Worm (Caenorhabditis elegans) whole organism, mixed stage, embryonic: ENCODE measurements around the gene wdr-48.

Experiments
- M03D4.4 ChIP-seq: sonication (generic microtip); optimal IDR thresholded peaks from 2 replicates; lab custom pipeline; 2017; ENCODE audit warnings: mild to moderate bottlenecking, missing genetic modification characterization, missing compliant biosample characterization
- bed-3 ChIP-seq: fragments of 200-800 bp; sonication (Bioruptor generic); optimal IDR thresholded peaks from 3 replicates; lab custom pipeline; 2018; ENCODE audit warnings: mild to moderate bottlenecking, missing genetic modification characterization, moderate library complexity, missing compliant biosample characterization
- blmp-1 ChIP-seq: fragments of 150-350 bp; optimal IDR thresholded peaks from 2 replicates; lab custom pipeline; 2014; ENCODE audit warnings: missing biosample characterization, missing genetic modification characterization
- ceh-39 ChIP-seq: fragments of 150-350 bp; optimal IDR thresholded peaks from 2 replicates; lab custom pipeline; 2014; ENCODE audit warnings: missing biosample characterization, missing genetic modification characterization
- ceh-83 ChIP-seq: fragments of 200-800 bp; sonication (Bioruptor generic); optimal IDR thresholded peaks from 2 replicates; lab custom pipeline; 2018; ENCODE audit warnings: mild to moderate bottlenecking, missing genetic modification characterization, missing compliant biosample characterization
- ces-1 ChIP-seq: fragments of 150-350 bp; optimal IDR thresholded peaks from 2 replicates; lab custom pipeline; 2014; ENCODE audit warnings: missing biosample characterization, missing genetic modification reagents, missing genetic modification characterization
- cnd-1 ChIP-seq: fragments of 200-800 bp; sonication (Bioruptor generic); optimal IDR thresholded peaks from 2 replicates; lab custom pipeline; 2018; ENCODE audit warnings: mild to moderate bottlenecking, missing genetic modification characterization, missing compliant biosample characterization
- drap-1 ChIP-seq: fragments of 200-800 bp; sonication (Bioruptor generic); optimal IDR thresholded peaks from 3 replicates; lab custom pipeline; 2018; ENCODE audit warnings: mild to moderate bottlenecking, missing genetic modification characterization, missing compliant biosample characterization
- elt-1 ChIP-seq: sonication (generic microtip); optimal IDR thresholded peaks from 2 replicates; lab custom pipeline; 2017; ENCODE audit warnings: missing genetic modification characterization, mild to moderate bottlenecking, missing compliant biosample characterization, antibody characterized with exemption, moderate library complexity, borderline replicate concordance; ENCODE audit not compliant: insufficient read depth
- elt-3 ChIP-seq: fragments of 150-350 bp; optimal IDR thresholded peaks from 2 replicates; lab custom pipeline; 2014; ENCODE audit warnings: missing biosample characterization, missing genetic modification characterization
- flh-1 ChIP-seq: fragments of 200-800 bp; sonication (Bioruptor generic); optimal IDR thresholded peaks from 2 replicates; lab custom pipeline; 2018; ENCODE audit warnings: mild to moderate bottlenecking, missing genetic modification characterization, moderate library complexity, missing compliant biosample characterization
- ham-2 ChIP-seq: fragments of 200-800 bp; sonication (Bioruptor generic); optimal IDR thresholded peaks from 2 replicates; lab custom pipeline; 2018; ENCODE audit warnings: mild to moderate bottlenecking, missing genetic modification characterization, missing compliant biosample characterization
- hlh-1 ChIP-seq: fragments of 150-350 bp; optimal IDR thresholded peaks from 2 replicates; lab custom pipeline; 2014; ENCODE audit warnings: missing biosample characterization, missing genetic modification reagents, missing genetic modification characterization
- lin-13 ChIP-seq: fragments of 150-350 bp; optimal IDR thresholded peaks from 2 replicates; lab custom pipeline; 2014; ENCODE audit warnings: missing biosample characterization, missing genetic modification characterization
- lsy-2 ChIP-seq: fragments of 150-350 bp; optimal IDR thresholded peaks from 2 replicates; lab custom pipeline; 2014; ENCODE audit warnings: missing biosample characterization, missing genetic modification characterization
- mab-5 ChIP-seq: fragments of 150-350 bp; optimal IDR thresholded peaks from 2 replicates; lab custom pipeline; 2014; ENCODE audit warnings: missing biosample characterization, missing genetic modification characterization
- mep-1 ChIP-seq: fragments of 150-350 bp; optimal IDR thresholded peaks from 2 replicates; lab custom pipeline; 2017; ENCODE audit warnings: missing biosample characterization, missing genetic modification reagents, missing genetic modification characterization, inconsistent platforms
- mls-2 ChIP-seq: sonication (generic microtip); optimal IDR thresholded peaks from 2 replicates; lab custom pipeline; 2016; ENCODE audit warnings: mild to moderate bottlenecking, missing genetic modification characterization, moderate library complexity, missing compliant biosample characterization
- nhr-12 ChIP-seq: fragments of 150-350 bp; optimal IDR thresholded peaks from 2 replicates; lab custom pipeline; 2014; ENCODE audit warnings: missing biosample characterization, missing genetic modification characterization
- nhr-2 ChIP-seq: fragments of 150-350 bp; optimal IDR thresholded peaks from 2 replicates; lab custom pipeline; 2014; ENCODE audit warnings: missing biosample characterization, missing genetic modification characterization
- nhr-237 ChIP-seq: fragments of 150-350 bp; optimal IDR thresholded peaks from 2 replicates; lab custom pipeline; 2014; ENCODE audit warnings: missing biosample characterization, missing genetic modification characterization
- nhr-28 ChIP-seq: fragments of 150-350 bp; optimal IDR thresholded peaks from 2 replicates; lab custom pipeline; 2014; ENCODE audit warnings: missing biosample characterization, missing genetic modification characterization
- pha-4 ChIP-seq: fragments of 150-350 bp; optimal IDR thresholded peaks from 2 replicates; lab custom pipeline; 2018; ENCODE audit warnings: missing biosample characterization, missing genetic modification reagents, missing genetic modification characterization
- sem-2 ChIP-seq: fragments of 200-800 bp; sonication (Bioruptor generic); optimal IDR thresholded peaks from 2 replicates; lab custom pipeline; 2018; ENCODE audit warnings: mild to moderate bottlenecking, missing genetic modification characterization, missing compliant biosample characterization
- snpc-4 ChIP-seq: fragments of 150-350 bp; optimal IDR thresholded peaks from 2 replicates; lab custom pipeline; 2014; ENCODE audit warnings: missing biosample characterization, missing genetic modification characterization
- sptf-1 ChIP-seq: sonication (generic microtip); optimal IDR thresholded peaks from 2 replicates; lab custom pipeline; 2017; ENCODE audit warnings: mild to moderate bottlenecking, missing genetic modification characterization, moderate library complexity, missing compliant biosample characterization
- tbx-8 ChIP-seq: fragments of 200-800 bp; sonication (Bioruptor generic); optimal IDR thresholded peaks from 2 replicates; lab custom pipeline; 2018; ENCODE audit warnings: mild to moderate bottlenecking, missing genetic modification characterization, moderate library complexity, missing compliant biosample characterization
- unc-120 ChIP-seq: sonication (generic microtip); optimal IDR thresholded peaks from 2 replicates; lab custom pipeline; 2017; ENCODE audit warnings: missing genetic modification characterization, missing compliant biosample characterization; ENCODE audit not compliant: poor library complexity, severe bottlenecking
- unc-39 ChIP-seq: fragments of 150-350 bp; optimal IDR thresholded peaks from 2 replicates; lab custom pipeline; 2014; ENCODE audit warnings: missing biosample characterization, missing genetic modification characterization
- unc-62 ChIP-seq: fragments of 150-350 bp; optimal IDR thresholded peaks from 2 replicates; lab custom pipeline; 2014; ENCODE audit warnings: missing biosample characterization, missing genetic modification reagents, missing genetic modification characterization
- zip-8 ChIP-seq: fragments of 150-350 bp; optimal IDR thresholded peaks from 2 replicates; lab custom pipeline; 2014; ENCODE audit warnings: missing biosample characterization, missing genetic modification characterization
- ztf-11 ChIP-seq: fragments of 150-350 bp; optimal IDR thresholded peaks from 2 replicates; lab custom pipeline; 2014; ENCODE audit warnings: missing biosample characterization, missing genetic modification characterization

Gene wdr-48

ce11 chrIII:4555345-4555744, 23.3 kb upstream of the wdr-48 start:
- TF ChIP-seq ces-1 (GFP tag; lab: Kevin White, UChicago): peak; percentile 3
- TF ChIP-seq nhr-237 (tag; lab: Kevin White, UChicago): no peak

ce11 chrIII:4560393-4560890, 18.2 kb upstream of the wdr-48 start:
- TF ChIP-seq ces-1 (GFP tag; lab: Kevin White, UChicago) (peak; percentile 37), unc-62 (GFP tag; lab: Kevin White, UChicago) (peak; percentile 69), zip-8 (tag; lab: Kevin White, UChicago) (peak; percentile 75), hlh-1 (tag; lab: Kevin White, UChicago) (peak; percentile 86), drap-1 (peak; percentile 3), nhr-2 (tag; lab: Kevin White, UChicago) (no peak), unc-120 (peak; percentile 28), mab-5 (tag; lab: Kevin White, UChicago) (no peak), elt-1 (tag; lab: Kevin White, UChicago) (peak; percentile 15), lin-13 (peak; percentile 8), nhr-237 (tag; lab: Kevin White, UChicago) (no peak), M03D4.4 (no peak), snpc-4 (tag; lab: Kevin White, UChicago) (no peak), elt-3 (tag; lab: Kevin White, UChicago) (no peak), lsy-2 (tag; lab: Kevin White, UChicago) (peak; percentile 41), mep-1 (tag; lab: Kevin White, UChicago) (peak; percentile 51)

- TF ChIP-seq ham-2 (GFP tag; lab: Kevin White, UChicago) (no peak), snpc-4 (tag; lab: Kevin White, UChicago) (no peak), tbx-8 (GFP tag; lab: Kevin White, UChicago) (no peak), unc-120 (no peak), mep-1 (tag; lab: Kevin White, UChicago) (no peak)
Measured at ce11 chrIII:4561286-4561685, 17.4 kb upstream of the wdr-48 start.

- TF ChIP-seq blmp-1 (tag; lab: Kevin White, UChicago) (no peak), M03D4.4 (no peak), mls-2 (no peak), ces-1 (GFP tag; lab: Kevin White, UChicago) (no peak), sem-2 (GFP tag; lab: Kevin White, UChicago) (no peak), unc-39 (tag; lab: Kevin White, UChicago) (no peak), ham-2 (GFP tag; lab: Kevin White, UChicago) (peak; percentile 76), unc-120 (peak; percentile 89), ceh-39 (no peak)
Measured at ce11 chrIII:4562070-4562788, 16.4 kb upstream of the wdr-48 start, which contains the start of gene pan-1. pan-1 (plus strand) TSS chrIII:4562738.

ce11 chrIII:4568030-4568429, 10.6 kb upstream of the wdr-48 start, which contains the start of gene mlcd-1:
mlcd-1 (minus strand) TSS chrIII:4568130.
- TF ChIP-seq hlh-1 (tag; lab: Kevin White, UChicago) (no peak), unc-62 (GFP tag; lab: Kevin White, UChicago) (no peak), elt-3 (tag; lab: Kevin White, UChicago) (no peak), elt-1 (tag; lab: Kevin White, UChicago) (no peak), lin-13 (no peak), nhr-12 (tag; lab: Kevin White, UChicago) (no peak), mep-1 (tag; lab: Kevin White, UChicago) (no peak), bed-3 (GFP tag; lab: Kevin White, UChicago) (no peak)

- no peak for TF ChIP-seq snpc-4 (tag; lab: Kevin White, UChicago)
- TF ChIP-seq pha-4: peak; percentile 70
- peak; percentile 70 for TF ChIP-seq lin-13
- TF ChIP-seq blmp-1 (tag; lab: Kevin White, UChicago): peak; percentile 92
- TF ChIP-seq sem-2 (GFP tag; lab: Kevin White, UChicago): peak; percentile 90
- TF ChIP-seq mls-2: peak; percentile 99
- TF ChIP-seq lsy-2 (tag; lab: Kevin White, UChicago): peak; percentile 79
- peak; percentile 90 for TF ChIP-seq ham-2 (GFP tag; lab: Kevin White, UChicago)
- TF ChIP-seq drap-1: peak; percentile 96
- TF ChIP-seq hlh-1 (tag; lab: Kevin White, UChicago): peak; percentile 94
- TF ChIP-seq bed-3 (GFP tag; lab: Kevin White, UChicago): peak; percentile 87
- TF ChIP-seq ceh-39: peak; percentile 31
- TF ChIP-seq ceh-83 (GFP tag; lab: Kevin White, UChicago): peak; percentile 91
- TF ChIP-seq tbx-8 (GFP tag; lab: Kevin White, UChicago): peak; percentile 93
- TF ChIP-seq ces-1 (GFP tag; lab: Kevin White, UChicago): peak; percentile 56
- TF ChIP-seq mep-1 (tag; lab: Kevin White, UChicago): peak; percentile 93
- peak; percentile 95 for TF ChIP-seq elt-1 (tag; lab: Kevin White, UChicago)
- peak; percentile 61 for TF ChIP-seq nhr-28 (tag; lab: Kevin White, UChicago)
- TF ChIP-seq sptf-1 (tag; lab: Kevin White, UChicago): peak; percentile 98
- TF ChIP-seq unc-62 (GFP tag; lab: Kevin White, UChicago): peak; percentile 64
- TF ChIP-seq nhr-2 (tag; lab: Kevin White, UChicago): no peak
- peak; percentile 91 for TF ChIP-seq mab-5 (tag; lab: Kevin White, UChicago)
- TF ChIP-seq unc-120: peak; percentile 98
- TF ChIP-seq zip-8 (tag; lab: Kevin White, UChicago): peak; percentile 24
- TF ChIP-seq nhr-12 (tag; lab: Kevin White, UChicago): peak; percentile 82
- peak; percentile 83 for TF ChIP-seq unc-39 (tag; lab: Kevin White, UChicago)
- TF ChIP-seq flh-1 (GFP tag; lab: Kevin White, UChicago): peak; percentile 90
- peak; percentile 97 for TF ChIP-seq ztf-11 (tag; lab: Kevin White, UChicago)
- TF ChIP-seq cnd-1 (tag; lab: Kevin White, UChicago): peak; percentile 95
Measured at ce11 chrIII:4568455-4568854, 10.2 kb upstream of the wdr-48 start, which contains the start of gene idhg-1. idhg-1 (plus strand) TSS chrIII:4568797.
